Worm (Caenorhabditis elegans): ENCODE results near the gene R05A10.2.

ce11 chrIV:14164109-14164508, 13.0 kb upstream of the R05A10.2 start:
- no peak for TF ChIP-seq B0310.2 (tag; optimal IDR thresholded peaks at IDR 0.05)
- no peak for TF ChIP-seq pes-1 (GFP tag; IDR thresholded peaks at IDR 0.05)
- TF ChIP-seq ama-1 (optimal IDR thresholded peaks at IDR 0.05) = no peak
- TF ChIP-seq flt-1 (GFP tag; IDR thresholded peaks at IDR 0.05) = no peak
- no peak for TF ChIP-seq sea-1 (GFP tag; conservative IDR thresholded peaks at IDR 0.05)

All from whole organism, early embryonic.